Worm (Caenorhabditis elegans) whole organism, L4 larva: ENCODE data around the gene prcc-1.

Experiments used
- lir-3 ChIP-seq: sonication (generic microtip); optimal IDR thresholded peaks from 2 replicates; lab custom pipeline; 2016; ENCODE audit warnings: mild to moderate bottlenecking, missing genetic modification characterization, missing compliant biosample characterization
- nhr-11 ChIP-seq: fragments of 150-350 bp; optimal IDR thresholded peaks from 2 replicates; lab custom pipeline; 2014; ENCODE audit warnings: missing biosample characterization, missing genetic modification characterization
- nhr-111 ChIP-seq: fragments of 200-800 bp; sonication (Bioruptor generic); optimal IDR thresholded peaks from 2 replicates; lab custom pipeline; 2018; ENCODE audit warnings: mild to moderate bottlenecking, missing genetic modification characterization, missing compliant biosample characterization
- nhr-25 ChIP-seq: sonication (generic microtip); optimal IDR thresholded peaks from 2 replicates; lab custom pipeline; 2017; ENCODE audit warnings: missing genetic modification characterization, mild to moderate bottlenecking, missing compliant biosample characterization, antibody characterized with exemption, moderate library complexity, borderline replicate concordance; ENCODE audit not compliant: insufficient read depth
- nhr-28 ChIP-seq: fragments of 150-350 bp; optimal IDR thresholded peaks from 2 replicates; lab custom pipeline; 2014; ENCODE audit warnings: missing biosample characterization, missing genetic modification characterization
- unc-62 ChIP-seq, 3 experiments: fragments of 150-350 bp in 1 of 3; sonication (generic microtip); optimal IDR thresholded peaks in 2 of 3; peaks in 1 of 3; 1 replicate in 1 of 3; 2 replicates in 2 of 3; lab custom pipeline; 2014 to 2017; ENCODE audit warnings: missing biosample characterization in 3 of 3, missing genetic modification characterization in 3 of 3, missing genetic modification reagents in 3 of 3, missing genotype in 1 of 3

- no peak for TF ChIP-seq lir-3
- TF ChIP-seq nhr-11 = no peak
- no peak for TF ChIP-seq nhr-25 (tag; lab: Kevin White, UChicago)
- TF ChIP-seq nhr-111 (GFP tag; lab: Kevin White, UChicago) = no peak
- TF ChIP-seq unc-62 (GFP tag; optimal IDR thresholded peaks at IDR 0.05 in 1 of 2; lab: Kevin White, UChicago) = no peak
- no peak for TF ChIP-seq unc-62 (tag; optimal IDR thresholded peaks at IDR 0.05; lab: Kevin White, UChicago)
- peak; percentile 56 for TF ChIP-seq nhr-28 (tag; lab: Kevin White, UChicago)
These were observed 17.3 kb upstream of the prcc-1 start for ce11 chrIV:13110876-13111275.
